Fruit fly (Drosophila melanogaster) whole organism, wandering third instar larva: Measurements from ENCODE around the gene rb.

Experiments
- Abd-B ChIP-seq: fragments of >200 bp; optimal IDR thresholded peaks from 2 replicates; lab custom pipeline; 2017; ENCODE audit warnings: missing biosample characterization, missing genetic modification characterization
- GATAd ChIP-seq: sonication (Bioruptor generic); optimal IDR thresholded peaks from 2 replicates; lab custom pipeline; 2016; ENCODE audit warnings: missing biosample characterization, missing genetic modification characterization
- Hr78 ChIP-seq: fragments of >200 bp; optimal IDR thresholded peaks from 2 replicates; lab custom pipeline; 2017; ENCODE audit warnings: missing biosample characterization, missing genetic modification characterization
- Mio ChIP-seq: sonication (Bioruptor generic); optimal IDR thresholded peaks from 2 replicates; lab custom pipeline; 2016; ENCODE audit warnings: missing biosample characterization, missing genetic modification characterization
- OdsH ChIP-seq: fragments of 200-800 bp; sonication (Bioruptor generic); optimal IDR thresholded peaks from 2 replicates; lab custom pipeline; 2016; ENCODE audit warnings: missing biosample characterization, mild to moderate bottlenecking, missing genetic modification characterization
- fru ChIP-seq: fragments of 200-800 bp; sonication (Bioruptor generic); optimal IDR thresholded peaks from 3 replicates; lab custom pipeline; 2016; ENCODE audit warnings: missing biosample characterization, mild to moderate bottlenecking, missing genetic modification characterization
- h ChIP-seq: fragments of 200-800 bp; sonication (Bioruptor generic); optimal IDR thresholded peaks from 3 replicates; lab custom pipeline; 2016; ENCODE audit warnings: missing biosample characterization, mild to moderate bottlenecking, missing genetic modification characterization
- pan ChIP-seq: fragments of >200 bp; optimal IDR thresholded peaks from 2 replicates; lab custom pipeline; 2017
- psq ChIP-seq: fragments of 200-800 bp; sonication (Bioruptor generic); optimal IDR thresholded peaks from 3 replicates; lab custom pipeline; 2017; ENCODE audit warnings: missing biosample characterization, mild to moderate bottlenecking, missing genetic modification characterization, moderate library complexity
- sv ChIP-seq: fragments of 200-800 bp; sonication (Bioruptor generic); optimal IDR thresholded peaks from 3 replicates; lab custom pipeline; 2016; ENCODE audit warnings: missing biosample characterization, missing genetic modification characterization
- tai ChIP-seq: sonication (Bioruptor generic); optimal IDR thresholded peaks from 2 replicates; lab custom pipeline; 2016; ENCODE audit warnings: missing biosample characterization, missing genetic modification characterization
- usp ChIP-seq: fragments of >200 bp; optimal IDR thresholded peaks from 2 replicates; lab custom pipeline; 2017; ENCODE audit warnings: missing biosample characterization, missing genetic modification characterization

dm6 chrX:4534002-4534401 is 6.4 kb downstream of the rb start:
- TF ChIP-seq usp (GFP tag; lab: Kevin White, UChicago) (no peak), pan (no peak), OdsH (GFP tag; lab: Kevin White, UChicago) (no peak), sv (GFP tag; lab: Kevin White, UChicago) (no peak), Hr78 (GFP tag; lab: Kevin White, UChicago) (no peak), fru (GFP tag; lab: Kevin White, UChicago) (no peak), Abd-B (GFP tag; lab: Kevin White, UChicago) (no peak), Mio (GFP tag; lab: Kevin White, UChicago) (no peak), h (GFP tag; lab: Kevin White, UChicago) (no peak), tai (GFP tag; lab: Kevin White, UChicago) (no peak), GATAd (GFP tag; lab: Kevin White, UChicago) (no peak), psq (GFP tag; lab: Kevin White, UChicago) (no peak)
